Worm (Caenorhabditis elegans): ENCODE results near the gene ast-1.

DNA sequence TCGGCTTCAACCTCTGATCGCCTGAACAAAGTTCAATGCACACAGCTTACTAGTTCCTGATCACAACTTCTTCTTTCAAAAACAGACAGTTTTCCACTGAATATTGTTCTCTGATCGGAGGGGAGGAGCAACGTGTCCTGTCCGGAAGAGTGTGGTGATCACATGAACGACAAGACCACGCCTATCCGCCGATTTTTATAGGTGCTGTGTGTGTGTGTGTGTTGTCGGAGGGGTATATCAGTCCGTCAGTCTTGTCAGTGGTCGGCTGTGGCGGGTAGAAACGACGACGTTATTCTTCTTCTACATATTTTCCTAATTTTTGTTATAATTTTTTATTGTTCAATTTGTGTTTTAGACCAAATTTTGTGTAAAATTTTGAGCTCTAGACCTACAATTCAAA, 44.4 kb downstream of the ast-1 start:
- TF ChIP-seq pes-1 (GFP tag; IDR thresholded peaks at IDR 0.05): no peak
- TF ChIP-seq tbx-37 (GFP tag; conservative IDR thresholded peaks at IDR 0.05): no peak
- TF ChIP-seq flt-1 (GFP tag; IDR thresholded peaks at IDR 0.05): no peak

All from whole organism, early embryonic.